Fruit fly (Drosophila melanogaster) whole organism, embryonic: ENCODE measurements around the gene CG46463.

ENCODE experiments used
- Aef1 ChIP-seq: fragments of 200-800 bp; sonication (Bioruptor generic); IDR thresholded peaks from 3 replicates; pipeline ENCODE4 v1.3.6; 2022; ENCODE audit warnings: missing biosample characterization, missing genetic modification characterization
- Atf3 ChIP-seq: fragments of 200-800 bp; sonication (Bioruptor generic); optimal IDR thresholded peaks from 3 replicates; lab custom pipeline; 2016; ENCODE audit warnings: missing biosample characterization, missing genetic modification characterization
- CG11456 ChIP-seq: fragments of 200-800 bp; sonication (Bioruptor generic); IDR thresholded peaks from 3 replicates; pipeline ENCODE4 v1.3.6; 2022; ENCODE audit warnings: missing biosample characterization, missing genetic modification characterization
- CG11695 ChIP-seq: fragments of 200-800 bp; sonication (Bioruptor generic); IDR thresholded peaks from 3 replicates; pipeline ENCODE4 v1.3.6; 2022; ENCODE audit warnings: missing biosample characterization, missing genetic modification characterization
- CG12299 ChIP-seq: fragments of 200-800 bp; sonication (Bioruptor generic); optimal IDR thresholded peaks from 2 replicates; lab custom pipeline; 2018; ENCODE audit warnings: missing biosample characterization, mild to moderate bottlenecking, missing genetic modification characterization
- CG12769 ChIP-seq: fragments of 200-800 bp; sonication (Bioruptor generic); optimal IDR thresholded peaks from 2 replicates; lab custom pipeline; 2019; ENCODE audit warnings: missing biosample characterization, mild to moderate bottlenecking, missing genetic modification characterization, moderate library complexity
- CG12942 ChIP-seq: fragments of 200-800 bp; sonication (Bioruptor generic); optimal IDR thresholded peaks from 3 replicates; lab custom pipeline; 2016; ENCODE audit warnings: missing biosample characterization, missing genetic modification characterization
- CG13424 ChIP-seq: fragments of 200-800 bp; sonication (Bioruptor generic); optimal IDR thresholded peaks from 2 replicates; lab custom pipeline; 2019; ENCODE audit warnings: missing biosample characterization, mild to moderate bottlenecking, missing genetic modification characterization, moderate library complexity
- CG15073 ChIP-seq: fragments of 200-800 bp; sonication (Bioruptor generic); optimal IDR thresholded peaks from 2 replicates; lab custom pipeline; 2016; ENCODE audit warnings: missing biosample characterization, missing genetic modification characterization
- CG15514 ChIP-seq: fragments of 200-800 bp; sonication (Bioruptor generic); optimal IDR thresholded peaks from 3 replicates; lab custom pipeline; 2017; ENCODE audit warnings: missing biosample characterization, missing genetic modification characterization, mild to moderate bottlenecking, moderate library complexity, missing genetic modification reagents
- CG16813 ChIP-seq: fragments of 200-800 bp; sonication (Bioruptor generic); IDR thresholded peaks from 3 replicates; pipeline ENCODE4 v1.3.6; 2022; ENCODE audit warnings: missing biosample characterization, missing genetic modification characterization; ENCODE audit not compliant: partially characterized antibody
- CG18476 ChIP-seq: fragments of 200-800 bp; sonication (Bioruptor generic); optimal IDR thresholded peaks from 2 replicates; lab custom pipeline; 2016; ENCODE audit warnings: missing biosample characterization, mild to moderate bottlenecking, missing genetic modification characterization
- CG2120 ChIP-seq: fragments of 200-800 bp; sonication (Bioruptor generic); optimal IDR thresholded peaks from 3 replicates; lab custom pipeline; 2016; ENCODE audit warnings: missing biosample characterization, missing genetic modification characterization
- CG2678 ChIP-seq: fragments of 200-800 bp; sonication (Bioruptor generic); optimal IDR thresholded peaks from 3 replicates; lab custom pipeline; 2019; ENCODE audit warnings: missing biosample characterization, mild to moderate bottlenecking, missing genetic modification characterization, moderate library complexity
- CG2712 ChIP-seq: fragments of 200-800 bp; optimal IDR thresholded peaks from 3 replicates; lab custom pipeline; 2019; ENCODE audit warnings: missing biosample characterization, mild to moderate bottlenecking, missing genetic modification characterization, moderate library complexity
- CG3065 ChIP-seq: fragments of 200-800 bp; sonication (Bioruptor generic); optimal IDR thresholded peaks from 2 replicates; lab custom pipeline; 2016; ENCODE audit warnings: missing biosample characterization, missing genetic modification characterization
- CG4282 ChIP-seq: fragments of 200-800 bp; sonication (Bioruptor generic); optimal IDR thresholded peaks from 2 replicates; lab custom pipeline; 2016; ENCODE audit warnings: missing biosample characterization, missing genetic modification characterization
- CG6683 ChIP-seq: fragments of 200-800 bp; sonication (Bioruptor generic); optimal IDR thresholded peaks from 2 replicates; lab custom pipeline; 2017; ENCODE audit warnings: missing biosample characterization, mild to moderate bottlenecking, missing genetic modification characterization, missing genetic modification reagents
- CG8359 ChIP-seq: fragments of 200-800 bp; sonication (Bioruptor generic); optimal IDR thresholded peaks from 2 replicates; lab custom pipeline; 2017; ENCODE audit warnings: missing biosample characterization, mild to moderate bottlenecking, missing genetic modification characterization, borderline replicate concordance
- CG8944 ChIP-seq: fragments of 200-800 bp; sonication (Bioruptor generic); optimal IDR thresholded peaks from 3 replicates; lab custom pipeline; 2016; ENCODE audit warnings: missing biosample characterization, missing genetic modification characterization
- CG9437 ChIP-seq: fragments of 200-800 bp; sonication (Bioruptor generic); optimal IDR thresholded peaks from 2 replicates; lab custom pipeline; 2018; ENCODE audit warnings: missing biosample characterization, mild to moderate bottlenecking, missing genetic modification characterization
- CG9727 ChIP-seq: fragments of 200-800 bp; sonication (Bioruptor generic); optimal IDR thresholded peaks from 3 replicates; lab custom pipeline; 2017; ENCODE audit warnings: missing biosample characterization, mild to moderate bottlenecking, missing genetic modification characterization
- Deaf1 ChIP-seq: fragments of 200-800 bp; optimal IDR thresholded peaks from 3 replicates; lab custom pipeline; 2019; ENCODE audit warnings: missing biosample characterization, mild to moderate bottlenecking, missing genetic modification characterization, moderate library complexity
- Dref ChIP-seq: fragments of 200-800 bp; sonication (Bioruptor generic); IDR thresholded peaks from 2 replicates; pipeline ENCODE4 v1.3.6; 2022; ENCODE audit warnings: missing biosample characterization, missing genetic modification characterization
- Elba2 ChIP-seq: fragments of 200-800 bp; sonication (Bioruptor generic); optimal IDR thresholded peaks from 3 replicates; lab custom pipeline; 2016; ENCODE audit warnings: missing biosample characterization, missing genetic modification characterization
- Gsc ChIP-seq: fragments of 200-800 bp; sonication (Bioruptor generic); IDR thresholded peaks from 2 replicates; pipeline ENCODE4 v1.3.6; 2022; ENCODE audit warnings: missing biosample characterization, missing genetic modification characterization
- Kr ChIP-seq: fragments of 200-800 bp; sonication (Bioruptor generic); optimal IDR thresholded peaks from 2 replicates; lab custom pipeline; 2017; ENCODE audit warnings: missing biosample characterization, mild to moderate bottlenecking, missing genetic modification characterization
- YL-1 ChIP-seq: fragments of 200-800 bp; sonication (Bioruptor generic); optimal IDR thresholded peaks from 3 replicates; lab custom pipeline; 2017; ENCODE audit warnings: missing biosample characterization, mild to moderate bottlenecking, missing genetic modification characterization
- caup ChIP-seq: fragments of 200-800 bp; sonication (Bioruptor generic); optimal IDR thresholded peaks from 3 replicates; lab custom pipeline; 2017; ENCODE audit warnings: missing biosample characterization, mild to moderate bottlenecking, missing genetic modification characterization, moderate library complexity; ENCODE audit not compliant: severe bottlenecking
- cg ChIP-seq: fragments of 200-800 bp; sonication (Bioruptor generic); optimal IDR thresholded peaks from 3 replicates; lab custom pipeline; 2019; ENCODE audit warnings: missing biosample characterization, mild to moderate bottlenecking, missing genetic modification characterization, moderate library complexity
- ci ChIP-seq: fragments of 200-800 bp; sonication (Bioruptor generic); IDR thresholded peaks from 3 replicates; pipeline ENCODE4 v1.3.6; 2022; ENCODE audit warnings: missing biosample characterization, missing genetic modification characterization
- dpn ChIP-seq, 2 experiments: fragments of 200-800 bp; sonication (Bioruptor generic); optimal IDR thresholded peaks; 3 replicates each; lab custom pipeline; 2016; ENCODE audit warnings: missing biosample characterization in 2 of 2, missing genetic modification characterization in 2 of 2
- exex ChIP-seq: fragments of 200-800 bp; sonication (Bioruptor generic); optimal IDR thresholded peaks from 4 replicates; lab custom pipeline; 2018; ENCODE audit warnings: missing biosample characterization, mild to moderate bottlenecking, missing genetic modification characterization, moderate library complexity
- gro ChIP-seq: fragments of 200-800 bp; sonication (Bioruptor generic); optimal IDR thresholded peaks from 2 replicates; lab custom pipeline; 2016; ENCODE audit warnings: missing biosample characterization, missing genetic modification characterization
- hb ChIP-seq: fragments of 200-800 bp; sonication (Bioruptor generic); IDR thresholded peaks from 3 replicates; pipeline ENCODE4 v1.3.6; 2022; ENCODE audit warnings: missing biosample characterization, missing genetic modification characterization; ENCODE audit not compliant: partially characterized antibody
- lab ChIP-seq: fragments of 200-800 bp; sonication (Bioruptor generic); optimal IDR thresholded peaks from 3 replicates; lab custom pipeline; 2017; ENCODE audit warnings: missing biosample characterization, missing genetic modification characterization, mild to moderate bottlenecking, moderate library complexity, missing genetic modification reagents
- lmd ChIP-seq: fragments of 200-800 bp; sonication (Bioruptor generic); IDR thresholded peaks from 2 replicates; pipeline ENCODE4 v1.3.6; 2022; ENCODE audit warnings: missing biosample characterization, missing genetic modification characterization
- maf-S ChIP-seq: fragments of 200-800 bp; sonication (Bioruptor generic); optimal IDR thresholded peaks from 2 replicates; lab custom pipeline; 2016; ENCODE audit warnings: missing biosample characterization, missing genetic modification characterization
- nom ChIP-seq: fragments of 200-800 bp; sonication (Bioruptor generic); optimal IDR thresholded peaks from 2 replicates; lab custom pipeline; 2017; ENCODE audit warnings: missing biosample characterization, missing genetic modification characterization, mild to moderate bottlenecking, moderate library complexity, missing genetic modification reagents
- pan ChIP-seq, 4 experiments: fragments of >200 bp in 3 of 4; fragments of 200-800 bp in 1 of 4; sonication (Bioruptor generic) in 1 of 4; optimal IDR thresholded peaks in 3 of 4; IDR thresholded peaks in 1 of 4; 2 replicates each; pipeline versions ENCODE4 v1.3.6 to Lab custom; 2017 to 2022; ENCODE audit warnings: missing biosample characterization in 2 of 4, missing genetic modification characterization in 2 of 4, mixed read lengths in 1 of 4
- phol ChIP-seq: fragments of 200-800 bp; sonication (Bioruptor generic); optimal IDR thresholded peaks from 3 replicates; lab custom pipeline; 2018; ENCODE audit warnings: missing biosample characterization, mild to moderate bottlenecking, missing genetic modification characterization, moderate library complexity
- sc ChIP-seq, 3 experiments: fragments of >200 bp in 2 of 3; fragments of 200-800 bp in 1 of 3; sonication (Bioruptor generic) in 1 of 3; optimal IDR thresholded peaks; 2 replicates in 2 of 3; 3 replicates in 1 of 3; lab custom pipeline; 2017; ENCODE audit warnings: mild to moderate bottlenecking in 1 of 3, missing biosample characterization in 1 of 3, missing genetic modification characterization in 1 of 3, missing genetic modification reagents in 1 of 3
- sens-2 ChIP-seq: fragments of 200-800 bp; sonication (Bioruptor generic); IDR thresholded peaks from 2 replicates; pipeline ENCODE4 v1.3.6; 2022; ENCODE audit warnings: missing biosample characterization, missing genetic modification characterization
- slbo ChIP-seq: fragments of 200-800 bp; sonication (Bioruptor generic); IDR thresholded peaks from 2 replicates; pipeline ENCODE4 v1.3.6; 2022; ENCODE audit warnings: missing biosample characterization, missing genetic modification characterization
- so ChIP-seq: fragments of 200-800 bp; sonication (Bioruptor generic); IDR thresholded peaks from 3 replicates; pipeline ENCODE4 v1.3.6; 2022; ENCODE audit warnings: missing biosample characterization, missing genetic modification characterization
- tx ChIP-seq: fragments of 200-800 bp; sonication (Bioruptor generic); optimal IDR thresholded peaks from 2 replicates; lab custom pipeline; 2016; ENCODE audit warnings: missing biosample characterization, missing genetic modification characterization
- unpg ChIP-seq: fragments of 200-800 bp; sonication (Bioruptor generic); optimal IDR thresholded peaks from 3 replicates; lab custom pipeline; 2018; ENCODE audit warnings: missing biosample characterization, mild to moderate bottlenecking, missing genetic modification characterization, moderate library complexity
- vfl ChIP-seq: fragments of 200-800 bp; sonication (Bioruptor generic); optimal IDR thresholded peaks from 2 replicates; lab custom pipeline; 2016; ENCODE audit warnings: missing biosample characterization, missing genetic modification characterization
- wor ChIP-seq: fragments of 200-800 bp; sonication (Bioruptor generic); IDR thresholded peaks from 2 replicates; pipeline ENCODE4 v1.3.6; 2022; ENCODE audit warnings: missing biosample characterization, missing genetic modification characterization
- zfh1 ChIP-seq: fragments of 200-800 bp; sonication (Bioruptor generic); IDR thresholded peaks from 3 replicates; pipeline ENCODE4 v1.3.6; 2022; ENCODE audit warnings: missing biosample characterization, missing genetic modification characterization

Gene CG46463

dm6 chr3L:3434882-3435281 lies 26.2 kb upstream of the CG46463 start (continued):
- TF ChIP-seq CG8359 (GFP tag; lab: Kevin White, UChicago) (no peak), Dref (GFP tag; lab: Robert Waterston, UW) (no peak), CG18476 (GFP tag; lab: Kevin White, UChicago) (no peak), CG12942 (GFP tag; lab: Kevin White, UChicago) (no peak), Deaf1 (tag; lab: Kevin White, UChicago) (no peak), CG15073 (GFP tag; lab: Kevin White, UChicago) (no peak), so (GFP tag; lab: Robert Waterston, UW) (0 out of 3 replicates have a peak, but pooled peaks have one; percentile 49), sens-2 (GFP tag; lab: Robert Waterston, UW) (0 out of 2 replicates have a peak, but pooled peaks have one; percentile 50), CG12769 (tag; lab: Kevin White, UChicago) (peak; percentile 16), exex (no peak), vfl (no peak), CG4282 (no peak), maf-S (GFP tag; lab: Kevin White, UChicago) (no peak), phol (peak; percentile 40), CG2712 (tag; lab: Kevin White, UChicago) (peak; percentile 46), unpg (peak; percentile 51), CG3065 (GFP tag; lab: Kevin White, UChicago) (no peak), Gsc (GFP tag; lab: Robert Waterston, UW) (no peak), tx (no peak), wor (no peak), slbo (GFP tag; lab: Robert Waterston, UW) (peak; percentile 46; the same call in 1 of the 2 replicates), Aef1 (GFP tag; lab: Robert Waterston, UW) (no peak), pan (optimal IDR thresholded peaks at IDR 0.05; lab: Kevin White, UChicago) (no peak), pan (GFP tag; optimal IDR thresholded peaks at IDR 0.05 in 1 of 2, IDR thresholded peaks at IDR 0.05 in 1 of 2) (no peak), CG9437 (GFP tag; lab: Kevin White, UChicago) (no peak), CG11456 (GFP tag; lab: Robert Waterston, UW) (no peak), Kr (GFP tag; lab: Kevin White, UChicago) (no peak), CG2678 (tag; lab: Kevin White, UChicago) (peak; percentile 59), cg (no peak), CG9727 (GFP tag; lab: Kevin White, UChicago) (no peak), CG8944 (GFP tag; lab: Kevin White, UChicago) (no peak), CG2120 (no peak), CG13424 (tag; lab: Kevin White, UChicago) (peak; percentile 54), nom (GFP tag; lab: Kevin White, UChicago) (no peak), Atf3 (GFP tag; lab: Kevin White, UChicago) (no peak), ci (GFP tag; lab: Robert Waterston, UW) (peak; percentile 85), caup (GFP tag; lab: Kevin White, UChicago) (no peak), lmd (peak; percentile 14; the same call in 1 of the 2 replicates), CG6683 (GFP tag; lab: Kevin White, UChicago) (no peak), zfh1 (GFP tag; lab: Robert Waterston, UW) (peak; percentile 53; the same call in 1 of the 3 replicates), CG12299 (no peak), dpn (GFP tag; optimal IDR thresholded peaks at IDR 0.05; lab: Kevin White, UChicago) (no peak), CG11695 (no peak), CG15514 (GFP tag; lab: Kevin White, UChicago) (no peak), CG16813 (no peak), sc (optimal IDR thresholded peaks at IDR 0.05; lab: Kevin White, UChicago) (no peak), sc (GFP tag; optimal IDR thresholded peaks at IDR 0.05; lab: Kevin White, UChicago) (peak; percentile 10), gro (GFP tag; lab: Kevin White, UChicago) (no peak), YL-1 (GFP tag; lab: Kevin White, UChicago) (no peak), Elba2 (no peak), lab (GFP tag; lab: Kevin White, UChicago) (peak; percentile 32), hb (GFP tag; lab: Robert Waterston, UW) (no peak)
